Fruit fly (Drosophila melanogaster) whole organism, prepupa: Measurements from ENCODE around the gene CG1622.

Experiments
- CG15336 ChIP-seq: fragments of 200-800 bp; sonication (Bioruptor generic); IDR thresholded peaks from 2 replicates; pipeline ENCODE4 v1.3.6; 2022; ENCODE audit warnings: missing biosample characterization, missing genetic modification characterization
- CG34406 ChIP-seq: fragments of 200-800 bp; sonication (Bioruptor generic); optimal IDR thresholded peaks from 3 replicates; lab custom pipeline; 2016; ENCODE audit warnings: missing biosample characterization, missing genetic modification characterization
- CG6276 ChIP-seq: fragments of 200-800 bp; sonication (Bioruptor generic); optimal IDR thresholded peaks from 2 replicates; lab custom pipeline; 2017; ENCODE audit warnings: missing biosample characterization, mild to moderate bottlenecking, missing genetic modification characterization
- CG6854 ChIP-seq: fragments of 200-800 bp; sonication (Bioruptor generic); optimal IDR thresholded peaks from 2 replicates; lab custom pipeline; 2017; ENCODE audit warnings: missing biosample characterization, mild to moderate bottlenecking, missing genetic modification characterization
- CG8119 ChIP-seq: fragments of 200-800 bp; sonication (Bioruptor generic); IDR thresholded peaks from 3 replicates; pipeline ENCODE4 v1.3.6; 2022; ENCODE audit warnings: missing biosample characterization, missing genetic modification characterization
- CG8632 ChIP-seq: fragments of 200-800 bp; sonication (Bioruptor generic); optimal IDR thresholded peaks from 3 replicates; lab custom pipeline; 2016; ENCODE audit warnings: missing biosample characterization, missing genetic modification characterization
- CG9139 ChIP-seq: fragments of 200-800 bp; sonication (Bioruptor generic); optimal IDR thresholded peaks from 3 replicates; lab custom pipeline; 2017; ENCODE audit warnings: missing biosample characterization, mild to moderate bottlenecking, missing genetic modification characterization
- Hr38 ChIP-seq: sonication (Bioruptor generic); optimal IDR thresholded peaks from 2 replicates; lab custom pipeline; 2016; ENCODE audit warnings: missing biosample characterization, missing genetic modification characterization
- Hr39 ChIP-seq: fragments of 200-800 bp; sonication (Bioruptor generic); optimal IDR thresholded peaks from 2 replicates; lab custom pipeline; 2016; ENCODE audit warnings: missing biosample characterization, missing genetic modification characterization
- Hr4 ChIP-seq: fragments of 200-800 bp; sonication (Bioruptor generic); optimal IDR thresholded peaks from 3 replicates; lab custom pipeline; 2016; ENCODE audit warnings: missing biosample characterization, missing genetic modification characterization
- OdsH ChIP-seq: fragments of 200-800 bp; sonication (Bioruptor generic); optimal IDR thresholded peaks from 3 replicates; lab custom pipeline; 2016; ENCODE audit warnings: missing biosample characterization, missing genetic modification characterization
- cyc ChIP-seq: fragments of 200-800 bp; sonication (Bioruptor generic); optimal IDR thresholded peaks from 3 replicates; lab custom pipeline; 2016; ENCODE audit warnings: missing biosample characterization, missing genetic modification characterization
- net ChIP-seq: fragments of 200-800 bp; sonication (Bioruptor generic); optimal IDR thresholded peaks from 3 replicates; lab custom pipeline; 2016; ENCODE audit warnings: missing biosample characterization, missing genetic modification characterization
- spab ChIP-seq: fragments of 200-800 bp; sonication (Bioruptor generic); optimal IDR thresholded peaks from 2 replicates; lab custom pipeline; 2017; ENCODE audit warnings: missing biosample characterization, mild to moderate bottlenecking, missing genetic modification characterization, missing genetic modification reagents

dm6 chrX:13280738-13281137 lies 16.1 kb upstream of the CG1622 start:
- TF ChIP-seq CG8632 (GFP tag; lab: Kevin White, UChicago) = no peak
- TF ChIP-seq CG9139 (GFP tag; lab: Kevin White, UChicago) = no peak
- no peak for TF ChIP-seq OdsH (GFP tag; lab: Kevin White, UChicago)
- no peak for TF ChIP-seq net
- TF ChIP-seq cyc (GFP tag; lab: Kevin White, UChicago) = no peak
- TF ChIP-seq CG6854 (GFP tag; lab: Kevin White, UChicago) = no peak
- no peak for TF ChIP-seq CG34406 (GFP tag; lab: Kevin White, UChicago)
- TF ChIP-seq Hr4 (GFP tag; lab: Kevin White, UChicago) = no peak
- TF ChIP-seq Hr38 (GFP tag; lab: Kevin White, UChicago) = no peak
- no peak for TF ChIP-seq Hr39 (GFP tag; lab: Kevin White, UChicago)
- TF ChIP-seq spab (GFP tag; lab: Kevin White, UChicago) = no peak
- no peak for TF ChIP-seq CG6276 (GFP tag; lab: Kevin White, UChicago)
- TF ChIP-seq CG8119 (GFP tag; lab: Robert Waterston, UW) = no peak
- no peak for TF ChIP-seq CG15336
